Fruit fly (Drosophila melanogaster): ENCODE data around the gene RpS19a.

DNA sequence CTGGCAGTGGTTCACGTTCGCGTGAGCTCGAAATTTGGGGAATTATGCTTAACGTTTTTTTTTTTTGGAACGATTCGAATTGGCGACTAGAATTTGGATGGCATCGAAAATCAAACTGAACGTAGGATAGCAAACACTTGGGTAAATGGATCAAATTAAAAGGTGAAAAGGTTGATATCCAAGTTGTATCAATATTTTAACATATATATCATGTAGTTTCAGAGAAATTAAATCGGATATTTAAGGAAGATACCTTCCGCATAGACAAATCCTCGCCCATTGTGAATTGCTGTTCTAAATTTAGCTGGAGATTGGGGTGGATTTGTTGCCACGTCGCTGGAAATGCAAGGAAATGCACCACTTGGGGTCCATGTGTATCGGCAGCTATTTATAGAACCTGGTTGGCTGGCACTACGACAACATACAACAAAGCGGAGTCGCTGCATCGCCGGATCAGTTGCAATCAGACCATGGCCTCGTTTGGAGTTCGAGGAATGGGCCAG is 41.2 kb downstream of the RpS19a start, which contains the start of the genes CG13010 and sing:
- TF ChIP-seq CG4496 (GFP tag; IDR thresholded peaks at IDR 0.05) (no peak), CG34367 (tag; optimal IDR thresholded peaks at IDR 0.05) (no peak), EcR (GFP tag; optimal IDR thresholded peaks at IDR 0.05) (no peak), CG10348 (GFP tag; IDR thresholded peaks at IDR 0.05) (no peak), CG9948 (tag; optimal IDR thresholded peaks at IDR 0.05) (no peak), gl (tag; optimal IDR thresholded peaks at IDR 0.05) (no peak), CG14655 (GFP tag; optimal IDR thresholded peaks at IDR 0.05) (no peak), Ets98B (GFP tag; IDR thresholded peaks at IDR 0.05) (no peak), CG32121 (GFP tag; IDR thresholded peaks at IDR 0.05) (no peak), CG15710 (tag; optimal IDR thresholded peaks at IDR 0.05) (no peak)
